Worm (Caenorhabditis elegans) whole organism, late embryonic: ENCODE results near the gene T01B4.3.

Source experiments
- ahr-1 ChIP-seq: sonication (generic microtip); optimal IDR thresholded peaks from 2 replicates; lab custom pipeline; 2016; ENCODE audit warnings: missing genetic modification characterization, missing compliant biosample characterization
- ama-1 ChIP-seq: fragments of 150-350 bp; optimal IDR thresholded peaks from 2 replicates; lab custom pipeline; 2014
- ceh-34 ChIP-seq: sonication (generic microtip); optimal IDR thresholded peaks from 2 replicates; lab custom pipeline; 2016; ENCODE audit warnings: mild to moderate bottlenecking, missing genetic modification characterization, missing compliant biosample characterization
- dve-1 ChIP-seq: sonication (generic microtip); optimal IDR thresholded peaks from 2 replicates; lab custom pipeline; 2017; ENCODE audit warnings: antibody characterized with exemption, mild to moderate bottlenecking, missing genetic modification characterization, missing compliant biosample characterization
- lin-11 ChIP-seq: fragments of 200-800 bp; sonication (Bioruptor generic); optimal IDR thresholded peaks from 2 replicates; lab custom pipeline; 2018; ENCODE audit warnings: mild to moderate bottlenecking, missing genetic modification characterization, missing compliant biosample characterization
- pax-1 ChIP-seq: fragments of 150-350 bp; optimal IDR thresholded peaks from 2 replicates; lab custom pipeline; 2014; ENCODE audit warnings: missing biosample characterization, missing genetic modification characterization
- pha-4 ChIP-seq: fragments of 150-350 bp; optimal IDR thresholded peaks from 2 replicates; lab custom pipeline; 2018; ENCODE audit warnings: missing biosample characterization, missing genetic modification reagents, missing genetic modification characterization
- ref-2 ChIP-seq: sonication (generic microtip); optimal IDR thresholded peaks from 2 replicates; lab custom pipeline; 2016; ENCODE audit warnings: missing genetic modification characterization, missing compliant biosample characterization
- rnt-1 ChIP-seq: sonication (generic microtip); optimal IDR thresholded peaks from 2 replicates; lab custom pipeline; 2016; ENCODE audit warnings: missing genetic modification characterization, missing compliant biosample characterization
- sdc-2 ChIP-seq: sonication (generic microtip); optimal IDR thresholded peaks from 2 replicates; lab custom pipeline; 2016; ENCODE audit warnings: missing genotype, missing genetic modification characterization, missing compliant biosample characterization
- tbx-2 ChIP-seq: sonication (generic microtip); optimal IDR thresholded peaks from 2 replicates; lab custom pipeline; 2016; ENCODE audit warnings: missing genetic modification characterization, missing compliant biosample characterization

ce11 chrX:16283103-16283502 is 34.4 kb downstream of the T01B4.3 start, which contains the start of gene F52E10.2:
- TF ChIP-seq ahr-1 (tag; lab: Kevin White, UChicago), result no peak
- TF ChIP-seq pha-4 (tag; lab: Kevin White, UChicago), result no peak
- no peak for TF ChIP-seq dve-1 (tag; lab: Kevin White, UChicago)
- no peak for TF ChIP-seq ama-1 (lab: Kevin White, UChicago)
- no peak for TF ChIP-seq sdc-2 (tag; lab: Kevin White, UChicago)
- TF ChIP-seq lin-11 (tag; lab: Kevin White, UChicago), result no peak
- TF ChIP-seq tbx-2 (tag; lab: Kevin White, UChicago), result no peak
- TF ChIP-seq ceh-34, result no peak
- TF ChIP-seq pax-1 (tag; lab: Kevin White, UChicago), result no peak
- TF ChIP-seq ref-2 (tag; lab: Kevin White, UChicago), result no peak
- TF ChIP-seq rnt-1, result no peak
